Worm (Caenorhabditis elegans) whole organism, midembryonic: ENCODE results near the gene irld-47.

Experiments used
- T22C8.4 ChIP-seq: fragments of 200-800 bp; sonication (Bioruptor generic); IDR thresholded peaks from 2 replicates; pipeline ENCODE4 v1.3.6; 2022; ENCODE audit warnings: missing genetic modification characterization, missing compliant biosample characterization
- flt-1 ChIP-seq: fragments of 200-800 bp; sonication (Bioruptor generic); IDR thresholded peaks from 2 replicates; pipeline ENCODE4 v1.3.6; 2022; ENCODE audit warnings: missing genetic modification characterization, missing compliant biosample characterization
- tab-1 ChIP-seq: fragments of 200-800 bp; sonication (Bioruptor generic); IDR thresholded peaks from 2 replicates; pipeline ENCODE4 v1.3.6; 2022; ENCODE audit warnings: missing genetic modification characterization, missing compliant biosample characterization
- ztf-23 ChIP-seq: fragments of 200-800 bp; sonication (Bioruptor generic); IDR thresholded peaks from 2 replicates; pipeline ENCODE4 v1.3.6; 2022; ENCODE audit warnings: missing genetic modification reagents, missing genetic modification characterization, missing compliant biosample characterization

DNA sequence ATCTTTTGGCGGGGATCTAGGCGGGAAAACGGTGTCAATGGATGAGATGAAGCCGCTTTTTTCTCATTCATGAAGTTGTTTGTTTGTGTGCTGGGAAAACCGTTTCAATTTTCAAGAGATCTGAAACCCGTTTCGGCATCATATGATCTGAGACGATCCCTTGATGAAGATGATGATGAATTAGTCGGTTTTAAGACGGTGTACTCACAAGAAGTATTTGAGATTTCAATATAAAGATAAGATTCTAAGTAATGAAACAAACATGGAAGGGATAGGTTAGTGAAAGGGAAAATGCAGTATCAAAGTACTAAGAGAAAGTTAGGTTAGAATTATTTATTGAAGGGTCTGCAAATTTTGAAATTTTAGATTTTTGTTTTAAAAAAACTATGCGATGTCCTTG, 14.2 kb downstream of the irld-47 start:
- TF ChIP-seq ztf-23 (GFP tag; lab: Robert Waterston, UW) = no peak
- no peak for TF ChIP-seq flt-1 (GFP tag; lab: Robert Waterston, UW)
- TF ChIP-seq tab-1 (GFP tag; lab: Robert Waterston, UW) = no peak
- TF ChIP-seq T22C8.4 (GFP tag; lab: Robert Waterston, UW) = no peak
